Worm (Caenorhabditis elegans): ENCODE results near the gene F48G7.5.

F48G7.5 gene

DNA sequence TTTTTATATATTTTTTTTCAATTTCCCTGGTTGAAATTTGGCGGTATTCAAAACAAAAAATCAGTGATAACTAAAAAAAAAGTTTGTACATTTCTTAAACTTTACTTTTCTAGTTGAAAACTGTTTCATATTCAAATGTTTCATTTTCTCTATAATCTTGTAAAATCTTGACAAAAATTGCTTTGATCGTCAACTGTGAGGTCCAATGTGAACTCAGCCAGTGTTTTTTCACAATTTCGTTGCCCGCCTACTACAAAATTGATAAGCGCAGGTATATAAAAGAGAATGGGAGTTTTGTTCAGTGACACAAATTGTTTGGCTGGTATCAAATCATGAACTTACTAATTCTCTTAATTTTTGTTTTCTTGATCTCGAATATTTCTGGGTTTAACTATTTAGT, 24.2 kb upstream of the F48G7.5 start, which contains the start of gene ugt-42:
ugt-42 (plus strand) TSS at position 301 of the 400 bp plus-strand sequence.
- no peak for TF ChIP-seq cog-1 (tag; optimal IDR thresholded peaks at IDR 0.05)

ce11 chrV:646129-646528, 23.4 kb upstream of the F48G7.5 start, which contains the start of gene F48G7.12:
TSS of gene F48G7.12 (minus strand) at chrV:646229.
- no peak for TF ChIP-seq klf-2 (GFP tag; conservative IDR thresholded peaks at IDR 0.05)
- TF ChIP-seq med-1 (GFP tag; optimal IDR thresholded peaks at IDR 0.05; ENCODE audit: insufficient read depth), result no peak
- TF ChIP-seq ref-1 (GFP tag; conservative IDR thresholded peaks at IDR 0.05), result no peak
- TF ChIP-seq T22C8.4 (GFP tag; IDR thresholded peaks at IDR 0.05), result no peak
- TF ChIP-seq cog-1 (tag; optimal IDR thresholded peaks at IDR 0.05), result no peak
- no peak for TF ChIP-seq tab-1 (GFP tag; IDR thresholded peaks at IDR 0.05)
- TF ChIP-seq flt-1 (GFP tag; IDR thresholded peaks at IDR 0.05), result no peak
- no peak for TF ChIP-seq ztf-29 (GFP tag; IDR thresholded peaks at IDR 0.05)
- no peak for TF ChIP-seq ztf-23 (GFP tag; IDR thresholded peaks at IDR 0.05)

ce11 chrV:642750-643149, 20.0 kb upstream of the F48G7.5 start, which contains the start of gene nhr-190:
TSS of gene nhr-190 (minus strand) at chrV:642924.
- TF ChIP-seq T22C8.4 (GFP tag; IDR thresholded peaks at IDR 0.05) (no peak), ztf-23 (GFP tag; IDR thresholded peaks at IDR 0.05) (no peak), med-1 (GFP tag; optimal IDR thresholded peaks at IDR 0.05; ENCODE audit: insufficient read depth) (no peak), ref-1 (GFP tag; conservative IDR thresholded peaks at IDR 0.05) (no peak), cog-1 (tag; optimal IDR thresholded peaks at IDR 0.05) (no peak), flt-1 (GFP tag; IDR thresholded peaks at IDR 0.05) (no peak), ztf-29 (GFP tag; IDR thresholded peaks at IDR 0.05) (no peak), tab-1 (GFP tag; IDR thresholded peaks at IDR 0.05) (no peak), klf-2 (GFP tag; conservative IDR thresholded peaks at IDR 0.05) (no peak)

DNA sequence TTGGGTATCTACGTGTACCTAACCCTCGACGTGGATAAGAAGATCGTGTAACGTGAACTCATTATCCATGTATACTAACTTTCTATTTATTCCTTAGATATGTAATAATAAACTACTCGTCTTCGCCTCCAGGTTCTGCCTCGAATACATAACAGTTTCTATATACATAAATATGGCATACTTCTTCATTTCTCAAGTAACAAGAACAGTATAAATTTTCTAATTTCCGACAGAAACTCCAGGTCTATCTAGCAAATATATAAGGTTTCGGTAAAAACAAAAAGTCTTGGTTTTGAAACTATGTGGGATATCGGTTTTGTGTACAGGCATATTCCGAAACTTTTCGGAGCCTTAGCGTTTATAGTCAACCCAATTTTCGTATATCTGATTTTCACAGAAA, 15.6 kb upstream of the F48G7.5 start, which contains the start of gene srj-37:
srj-37 (plus strand) TSS at position 301 of the 400 bp plus-strand sequence.
- no peak for TF ChIP-seq ref-1 (GFP tag; conservative IDR thresholded peaks at IDR 0.05)
- TF ChIP-seq ztf-23 (GFP tag; IDR thresholded peaks at IDR 0.05), result no peak
- no peak for TF ChIP-seq klf-2 (GFP tag; conservative IDR thresholded peaks at IDR 0.05)
- TF ChIP-seq med-1 (GFP tag; optimal IDR thresholded peaks at IDR 0.05; ENCODE audit: insufficient read depth), result no peak
- no peak for TF ChIP-seq tab-1 (GFP tag; IDR thresholded peaks at IDR 0.05)
- TF ChIP-seq cog-1 (tag; optimal IDR thresholded peaks at IDR 0.05), result no peak
- TF ChIP-seq flt-1 (GFP tag; IDR thresholded peaks at IDR 0.05), result no peak
- TF ChIP-seq T22C8.4 (GFP tag; IDR thresholded peaks at IDR 0.05), result no peak
- TF ChIP-seq ztf-29 (GFP tag; IDR thresholded peaks at IDR 0.05), result no peak

DNA sequence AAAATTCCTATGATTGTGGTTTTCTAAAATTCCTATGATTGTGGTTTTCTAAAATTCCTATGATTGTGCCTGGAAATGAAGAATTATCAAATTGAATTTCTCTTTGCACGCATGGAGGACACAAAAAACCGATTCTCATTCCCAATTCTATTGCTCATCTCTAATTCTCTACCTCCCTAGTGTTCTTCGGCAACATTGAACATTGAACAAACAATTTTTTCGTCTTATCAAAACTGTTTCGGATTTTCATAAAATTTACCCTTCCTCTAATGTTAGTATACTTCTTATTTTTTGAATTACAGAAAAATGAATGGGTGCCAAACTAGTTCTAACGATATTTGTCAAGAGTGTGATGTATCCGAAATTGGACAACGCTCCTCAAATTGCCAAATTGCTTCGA, 13.5 kb upstream of the F48G7.5 start, which contains the start of gene pals-31:
pals-31 (plus strand) TSS at position 301 of the 400 bp plus-strand sequence.
- TF ChIP-seq ztf-29 (GFP tag; IDR thresholded peaks at IDR 0.05) (no peak), flt-1 (GFP tag; IDR thresholded peaks at IDR 0.05) (no peak), ref-1 (GFP tag; conservative IDR thresholded peaks at IDR 0.05) (no peak), klf-2 (GFP tag; conservative IDR thresholded peaks at IDR 0.05) (no peak), med-1 (GFP tag; optimal IDR thresholded peaks at IDR 0.05; ENCODE audit: insufficient read depth) (no peak)

DNA sequence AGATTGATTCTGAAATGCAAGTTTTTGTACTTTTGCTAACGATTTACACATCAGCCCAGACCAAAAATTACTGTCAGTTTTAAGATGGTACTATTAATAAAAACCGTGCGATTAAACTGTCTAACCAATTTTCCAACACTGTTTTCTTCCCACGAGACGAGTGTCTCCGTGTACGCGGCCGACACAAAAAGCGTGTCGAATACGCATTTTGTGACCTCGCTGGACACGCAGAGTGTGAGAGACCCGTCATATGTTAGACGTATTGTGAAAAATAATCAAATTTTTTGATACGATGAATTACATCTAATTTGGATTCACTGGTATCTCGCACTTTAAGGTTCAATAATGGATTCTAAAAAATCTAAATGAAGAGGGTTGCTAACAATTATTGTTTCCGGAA, 12.9 kb upstream of the F48G7.5 start:
- TF ChIP-seq ref-1 (GFP tag; conservative IDR thresholded peaks at IDR 0.05) (no peak), flt-1 (GFP tag; IDR thresholded peaks at IDR 0.05) (no peak), med-1 (GFP tag; optimal IDR thresholded peaks at IDR 0.05; ENCODE audit: insufficient read depth) (no peak), tab-1 (GFP tag; IDR thresholded peaks at IDR 0.05) (no peak), ztf-29 (GFP tag; IDR thresholded peaks at IDR 0.05) (no peak), klf-2 (GFP tag; conservative IDR thresholded peaks at IDR 0.05) (no peak), T22C8.4 (GFP tag; IDR thresholded peaks at IDR 0.05) (no peak), cog-1 (tag; optimal IDR thresholded peaks at IDR 0.05) (no peak), ztf-23 (GFP tag; IDR thresholded peaks at IDR 0.05) (no peak)

ce11 chrV:634855-635254, 12.1 kb upstream of the F48G7.5 start, which contains the start of gene F48G7.10:
TSS of gene F48G7.10 (minus strand) at chrV:634955.
- TF ChIP-seq flt-1 (GFP tag; IDR thresholded peaks at IDR 0.05) (no peak), med-1 (GFP tag; optimal IDR thresholded peaks at IDR 0.05; ENCODE audit: insufficient read depth) (no peak), cog-1 (tag; optimal IDR thresholded peaks at IDR 0.05) (no peak), ztf-29 (GFP tag; IDR thresholded peaks at IDR 0.05) (no peak), ztf-23 (GFP tag; IDR thresholded peaks at IDR 0.05) (no peak), T22C8.4 (GFP tag; IDR thresholded peaks at IDR 0.05) (no peak), tab-1 (GFP tag; IDR thresholded peaks at IDR 0.05) (no peak), ref-1 (GFP tag; conservative IDR thresholded peaks at IDR 0.05) (no peak), klf-2 (GFP tag; conservative IDR thresholded peaks at IDR 0.05) (no peak)

- TF ChIP-seq klf-2 (GFP tag; conservative IDR thresholded peaks at IDR 0.05), result no peak
- no peak for TF ChIP-seq ztf-23 (GFP tag; IDR thresholded peaks at IDR 0.05)
- TF ChIP-seq ztf-29 (GFP tag; IDR thresholded peaks at IDR 0.05), result no peak
- TF ChIP-seq cog-1 (tag; optimal IDR thresholded peaks at IDR 0.05), result no peak
- TF ChIP-seq med-1 (GFP tag; optimal IDR thresholded peaks at IDR 0.05; ENCODE audit: insufficient read depth), result no peak
- TF ChIP-seq tab-1 (GFP tag; IDR thresholded peaks at IDR 0.05), result no peak
- TF ChIP-seq flt-1 (GFP tag; IDR thresholded peaks at IDR 0.05), result no peak
Observed at ce11 chrV:631832-632231, 9.1 kb upstream of the F48G7.5 start.

DNA sequence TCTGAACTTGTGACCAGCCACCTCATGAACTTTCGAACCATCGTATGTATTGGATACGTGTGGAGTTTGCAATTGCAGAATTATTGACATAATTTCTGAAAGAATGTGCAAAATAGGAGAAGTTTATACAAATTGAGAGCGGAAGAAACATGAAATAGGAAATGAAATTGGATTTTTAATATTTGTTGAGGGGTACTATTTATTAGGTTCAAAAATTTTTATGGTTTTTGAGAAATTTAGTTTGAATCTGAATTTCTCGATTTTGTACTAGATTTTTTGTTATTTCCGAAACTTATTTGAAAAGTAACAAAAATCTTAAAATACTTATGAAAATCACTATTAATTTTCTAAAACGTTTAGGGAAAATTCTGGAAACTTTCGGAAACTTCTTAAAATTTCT, 5.8 kb upstream of the F48G7.5 start, which contains the start of gene F48G7.9:
F48G7.9 (minus strand) TSS at position 101 of the 400 bp plus-strand sequence.
- TF ChIP-seq flt-1 (GFP tag; IDR thresholded peaks at IDR 0.05), result no peak
- TF ChIP-seq ref-1 (GFP tag; conservative IDR thresholded peaks at IDR 0.05), result no peak
- TF ChIP-seq med-1 (GFP tag; optimal IDR thresholded peaks at IDR 0.05; ENCODE audit: insufficient read depth), result no peak
- TF ChIP-seq klf-2 (GFP tag; conservative IDR thresholded peaks at IDR 0.05), result no peak
- no peak for TF ChIP-seq tab-1 (GFP tag; IDR thresholded peaks at IDR 0.05)
- TF ChIP-seq ztf-29 (GFP tag; IDR thresholded peaks at IDR 0.05), result no peak
- TF ChIP-seq cog-1 (tag; optimal IDR thresholded peaks at IDR 0.05), result no peak
- no peak for TF ChIP-seq ztf-23 (GFP tag; IDR thresholded peaks at IDR 0.05)
- TF ChIP-seq T22C8.4 (GFP tag; IDR thresholded peaks at IDR 0.05), result no peak

ce11 chrV:627585-627984, 4.8 kb upstream of the F48G7.5 start, which contains the start of gene F48G7.8:
TSS of gene F48G7.8 (minus strand) at chrV:627685.
- TF ChIP-seq ref-1 (GFP tag; conservative IDR thresholded peaks at IDR 0.05) (no peak), klf-2 (GFP tag; conservative IDR thresholded peaks at IDR 0.05) (no peak), ztf-23 (GFP tag; IDR thresholded peaks at IDR 0.05) (no peak), cog-1 (tag; optimal IDR thresholded peaks at IDR 0.05) (no peak), med-1 (GFP tag; optimal IDR thresholded peaks at IDR 0.05; ENCODE audit: insufficient read depth) (no peak), tab-1 (GFP tag; IDR thresholded peaks at IDR 0.05) (no peak), T22C8.4 (GFP tag; IDR thresholded peaks at IDR 0.05) (no peak), flt-1 (GFP tag; IDR thresholded peaks at IDR 0.05) (no peak), ztf-29 (GFP tag; IDR thresholded peaks at IDR 0.05) (no peak)
